Fruit fly (Drosophila melanogaster): ENCODE data around the gene ATPsyngamma.

The ATPsyngamma gene

DNA sequence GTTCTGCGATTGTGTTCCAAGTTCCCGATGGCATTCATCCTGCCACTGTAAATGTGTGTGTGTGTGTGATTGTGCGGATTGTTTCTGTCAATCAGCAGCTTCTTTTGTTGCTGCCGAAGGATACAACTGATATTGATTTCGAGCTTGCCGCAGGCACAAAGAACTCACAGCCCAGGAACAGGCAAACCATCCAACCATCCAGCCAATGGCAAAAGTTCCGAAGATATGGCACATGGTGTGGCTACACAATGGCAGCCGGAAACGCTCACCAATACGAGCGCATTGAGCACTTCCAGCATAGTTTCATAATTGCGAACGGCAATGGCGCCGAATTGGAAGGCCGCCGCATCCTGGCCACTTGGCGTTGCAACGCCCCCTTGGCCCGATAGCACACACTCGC, 47.2 kb downstream of the ATPsyngamma start:
- TF ChIP-seq Myc (optimal IDR thresholded peaks at IDR 0.05) (no peak), psq (optimal IDR thresholded peaks at IDR 0.05) (no peak), insv (optimal IDR thresholded peaks at IDR 0.05) (no peak), Sin3A (optimal IDR thresholded peaks at IDR 0.05) (no peak), ttk (optimal IDR thresholded peaks at IDR 0.05) (no peak), h (optimal IDR thresholded peaks at IDR 0.05) (no peak)

DNA sequence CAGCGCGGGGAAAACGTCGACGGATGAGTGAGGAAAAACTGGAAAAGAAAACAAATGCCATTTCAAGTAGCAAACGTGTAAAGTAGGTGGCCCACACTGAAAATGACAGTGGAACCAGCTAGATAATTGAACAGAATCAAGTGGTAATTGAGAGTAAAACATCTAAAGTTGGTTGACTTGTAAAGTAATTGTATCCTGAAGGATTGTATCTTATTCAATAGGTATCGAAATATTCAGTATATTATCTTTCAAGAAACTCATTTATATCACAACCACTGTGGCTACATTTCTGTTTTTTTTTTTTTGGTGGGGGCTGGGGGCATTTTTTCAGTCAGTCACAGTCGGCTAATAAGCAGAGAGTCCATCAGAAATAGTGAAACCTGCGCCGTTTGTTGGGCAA, 49.7 kb downstream of the ATPsyngamma start:
- TF ChIP-seq ttk (optimal IDR thresholded peaks at IDR 0.05) (no peak), insv (optimal IDR thresholded peaks at IDR 0.05) (no peak), psq (optimal IDR thresholded peaks at IDR 0.05) (no peak)

- TF ChIP-seq insv (optimal IDR thresholded peaks at IDR 0.05) (no peak), ttk (optimal IDR thresholded peaks at IDR 0.05) (no peak), Myc (optimal IDR thresholded peaks at IDR 0.05) (no peak), psq (optimal IDR thresholded peaks at IDR 0.05) (no peak), h (optimal IDR thresholded peaks at IDR 0.05) (no peak), Sin3A (optimal IDR thresholded peaks at IDR 0.05) (no peak)
Observed at dm6 chr3R:29697841-29698240, 51.1 kb downstream of the ATPsyngamma start.
